Worm (Caenorhabditis elegans) whole organism, young adult: ENCODE data around the gene ugt-42.

Experiments
- B0035.1 ChIP-seq: sonication (generic microtip); optimal IDR thresholded peaks from 2 replicates; lab custom pipeline; 2016; ENCODE audit warnings: missing genetic modification characterization, mild to moderate bottlenecking, missing compliant biosample characterization, missing genotype, missing genetic modification reagents
- C17E4.6 ChIP-seq: fragments of 200-800 bp; sonication (Bioruptor generic); IDR thresholded peaks from 2 replicates; pipeline ENCODE4 v1.3.6; 2022; ENCODE audit warnings: missing genetic modification reagents, missing genetic modification characterization, missing compliant biosample characterization
- F37B4.10 ChIP-seq: fragments of 200-800 bp; sonication (Bioruptor generic); IDR thresholded peaks from 2 replicates; pipeline ENCODE4 v1.3.6; 2022; ENCODE audit warnings: missing genetic modification characterization, missing compliant biosample characterization
- F57A8.1 ChIP-seq: fragments of 200-800 bp; sonication (Bioruptor generic); optimal IDR thresholded peaks from 2 replicates; lab custom pipeline; 2018; ENCODE audit warnings: mild to moderate bottlenecking, missing genetic modification characterization, moderate library complexity, missing compliant biosample characterization
- F57C9.4 ChIP-seq: sonication (generic microtip); optimal IDR thresholded peaks from 2 replicates; lab custom pipeline; 2017; ENCODE audit warnings: mild to moderate bottlenecking, missing genetic modification characterization, missing compliant biosample characterization
- K11D2.4 ChIP-seq: fragments of 200-800 bp; sonication (Bioruptor generic); IDR thresholded peaks from 2 replicates; pipeline ENCODE4 v1.3.6; 2022; ENCODE audit warnings: missing genetic modification reagents, missing genetic modification characterization, missing compliant biosample characterization
- K12H6.12 ChIP-seq: fragments of 200-800 bp; sonication (Bioruptor generic); optimal IDR thresholded peaks from 2 replicates; lab custom pipeline; 2018; ENCODE audit warnings: mild to moderate bottlenecking, missing genetic modification characterization, missing compliant biosample characterization
- Y53G8AR.9 ChIP-seq: fragments of 200-800 bp; sonication (Bioruptor generic); conservative IDR thresholded peaks from 2 replicates; pipeline ENCODE4 v1.3.6; 2022; ENCODE audit warnings: missing genetic modification reagents, missing genetic modification characterization, missing compliant biosample characterization
- Y79H2A.3 ChIP-seq: fragments of 200-800 bp; sonication (Bioruptor generic); conservative IDR thresholded peaks from 2 replicates; pipeline ENCODE4 v1.3.6; 2022; ENCODE audit warnings: missing genetic modification reagents, missing genetic modification characterization, missing compliant biosample characterization
- Y95B8A.8 ChIP-seq: fragments of 200-800 bp; sonication (Bioruptor generic); IDR thresholded peaks from 2 replicates; pipeline ENCODE4 v1.3.6; 2022; ENCODE audit warnings: missing genetic modification reagents, missing genetic modification characterization, missing compliant biosample characterization
- aptf-3 ChIP-seq: fragments of 200-800 bp; sonication (Bioruptor generic); IDR thresholded peaks from 2 replicates; pipeline ENCODE4 v1.3.6; 2022; ENCODE audit warnings: missing genetic modification characterization, missing compliant biosample characterization
- attf-6 ChIP-seq: fragments of 200-800 bp; sonication (Bioruptor generic); IDR thresholded peaks from 2 replicates; pipeline ENCODE4 v1.3.6; 2022; ENCODE audit warnings: missing genetic modification reagents, missing genetic modification characterization, missing compliant biosample characterization
- bed-2 ChIP-seq: fragments of 200-800 bp; sonication (Bioruptor generic); IDR thresholded peaks from 2 replicates; pipeline ENCODE4 v1.3.6; 2022; ENCODE audit warnings: missing genetic modification reagents, missing genetic modification characterization, missing compliant biosample characterization
- ccch-3 ChIP-seq: fragments of 200-800 bp; sonication (Bioruptor generic); optimal IDR thresholded peaks from 2 replicates; lab custom pipeline; 2018; ENCODE audit warnings: mild to moderate bottlenecking, missing genetic modification characterization, missing compliant biosample characterization
- cebp-1 ChIP-seq, 2 experiments: fragments of 200-800 bp in 1 of 2; sonication (Bioruptor generic) in 1 of 2; sonication (generic microtip) in 1 of 2; IDR thresholded peaks in 1 of 2; optimal IDR thresholded peaks in 1 of 2; 2 replicates each; pipeline versions ENCODE4 v1.3.6 to Lab custom; 2017 to 2022; ENCODE audit warnings: missing compliant biosample characterization in 2 of 2, missing genetic modification characterization in 2 of 2, mild to moderate bottlenecking in 1 of 2, missing genetic modification reagents in 1 of 2, moderate library complexity in 1 of 2
- cebp-2 ChIP-seq: fragments of 200-800 bp; sonication (Bioruptor generic); IDR thresholded peaks from 2 replicates; pipeline ENCODE4 v1.3.6; 2022; ENCODE audit warnings: missing genetic modification characterization, missing compliant biosample characterization
- ceh-100 ChIP-seq: fragments of 200-800 bp; sonication (Bioruptor generic); IDR thresholded peaks from 2 replicates; pipeline ENCODE4 v1.3.6; 2022; ENCODE audit warnings: missing genetic modification reagents, missing genetic modification characterization, missing compliant biosample characterization
- ceh-27 ChIP-seq: fragments of 200-800 bp; sonication (Bioruptor generic); optimal IDR thresholded peaks from 2 replicates; lab custom pipeline; 2018; ENCODE audit warnings: mild to moderate bottlenecking, missing genetic modification characterization, moderate library complexity, missing compliant biosample characterization
- ceh-40 ChIP-seq: fragments of 200-800 bp; sonication (Bioruptor generic); IDR thresholded peaks from 2 replicates; pipeline ENCODE4 v1.3.6; 2022; ENCODE audit warnings: missing genetic modification characterization, missing compliant biosample characterization
- dox-1 ChIP-seq: fragments of 200-800 bp; sonication (Bioruptor generic); IDR thresholded peaks from 2 replicates; pipeline ENCODE4 v1.3.6; 2022; ENCODE audit warnings: missing genetic modification reagents, missing genetic modification characterization, missing compliant biosample characterization
- dpff-1 ChIP-seq: sonication (generic microtip); optimal IDR thresholded peaks from 2 replicates; lab custom pipeline; 2017; ENCODE audit warnings: mild to moderate bottlenecking, missing genetic modification characterization, missing compliant biosample characterization
- dpl-1 ChIP-seq: fragments of 150-350 bp; optimal IDR thresholded peaks from 2 replicates; lab custom pipeline; 2014; ENCODE audit warnings: missing biosample characterization, missing genetic modification reagents, missing genetic modification characterization
- him-1 ChIP-seq: sonication (generic microtip); optimal IDR thresholded peaks from 2 replicates; lab custom pipeline; 2016; ENCODE audit warnings: missing genotype, missing genetic modification reagents, missing genetic modification characterization, missing compliant biosample characterization
- lag-1 ChIP-seq: fragments of 200-800 bp; sonication (Bioruptor generic); IDR thresholded peaks from 2 replicates; pipeline ENCODE4 v1.3.6; 2022; ENCODE audit warnings: missing genetic modification reagents, missing genetic modification characterization, missing compliant biosample characterization
- lin-35 ChIP-seq, 3 experiments: fragments of 150-350 bp in 2 of 3; sonication (generic microtip) in 1 of 3; optimal IDR thresholded peaks; 2 replicates each; lab custom pipeline; 2014 to 2018; ENCODE audit warnings: missing biosample characterization in 3 of 3, missing genetic modification characterization in 3 of 3, missing genetic modification reagents in 3 of 3
- lir-1 ChIP-seq: fragments of 200-800 bp; sonication (Bioruptor generic); conservative IDR thresholded peaks from 2 replicates; pipeline ENCODE4 v1.3.6; 2022; ENCODE audit warnings: missing genetic modification reagents, missing genetic modification characterization, missing compliant biosample characterization
- lsy-27 ChIP-seq: sonication (generic microtip); optimal IDR thresholded peaks from 2 replicates; lab custom pipeline; 2017; ENCODE audit warnings: missing genetic modification characterization, mild to moderate bottlenecking, missing compliant biosample characterization, antibody characterized with exemption, missing genotype, borderline replicate concordance; ENCODE audit not compliant: insufficient read depth
- mcd-1 ChIP-seq: fragments of 200-800 bp; sonication (Bioruptor generic); IDR thresholded peaks from 2 replicates; pipeline ENCODE4 v1.3.6; 2022; ENCODE audit warnings: missing genetic modification reagents, missing genetic modification characterization, missing compliant biosample characterization
- mel-28 ChIP-seq: sonication (generic microtip); optimal IDR thresholded peaks from 2 replicates; lab custom pipeline; 2016; ENCODE audit warnings: borderline replicate concordance, mild to moderate bottlenecking, missing genetic modification characterization, missing compliant biosample characterization
- nfyb-1 ChIP-seq: fragments of 200-800 bp; sonication (Bioruptor generic); IDR thresholded peaks from 2 replicates; pipeline ENCODE4 v1.3.6; 2022; ENCODE audit warnings: missing genetic modification reagents, missing genetic modification characterization, missing compliant biosample characterization
- nhr-120 ChIP-seq: fragments of 200-800 bp; sonication (Bioruptor generic); IDR thresholded peaks from 2 replicates; pipeline ENCODE4 v1.3.6; 2022; ENCODE audit warnings: missing genetic modification characterization, missing compliant biosample characterization
- nhr-80 ChIP-seq: sonication (generic microtip); optimal IDR thresholded peaks from 2 replicates; lab custom pipeline; 2016; ENCODE audit warnings: missing genetic modification characterization, missing compliant biosample characterization
- pbrm-1 ChIP-seq: fragments of 200-800 bp; sonication (Bioruptor generic); IDR thresholded peaks from 2 replicates; pipeline ENCODE4 v1.3.6; 2022; ENCODE audit warnings: missing genetic modification reagents, missing genetic modification characterization, missing compliant biosample characterization
- rec-8 ChIP-seq, 2 experiments: sonication (generic microtip); optimal IDR thresholded peaks; 2 replicates each; lab custom pipeline; 2016; ENCODE audit warnings: mild to moderate bottlenecking in 2 of 2, missing genetic modification characterization in 2 of 2, missing genetic modification reagents in 2 of 2, missing genotype in 2 of 2, missing biosample characterization in 1 of 2, missing compliant biosample characterization in 1 of 2, moderate library complexity in 1 of 2
- repo-1 ChIP-seq: sonication (generic microtip); optimal IDR thresholded peaks from 2 replicates; lab custom pipeline; 2017; ENCODE audit warnings: mild to moderate bottlenecking, missing genetic modification characterization, missing compliant biosample characterization
- sdz-38 ChIP-seq: sonication (generic microtip); optimal IDR thresholded peaks from 2 replicates; lab custom pipeline; 2016; ENCODE audit warnings: missing genotype, missing genetic modification characterization, missing compliant biosample characterization
- snpc-1.1 ChIP-seq: sonication (generic microtip); optimal IDR thresholded peaks from 2 replicates; lab custom pipeline; 2017; ENCODE audit warnings: missing genetic modification characterization, mild to moderate bottlenecking, missing compliant biosample characterization, antibody characterized with exemption, moderate library complexity, missing genotype, missing genetic modification reagents; ENCODE audit not compliant: insufficient read depth
- snpc-4 ChIP-seq, 5 experiments: fragments of 150-350 bp in 1 of 5; sonication (generic microtip) in 4 of 5; optimal IDR thresholded peaks; 2 replicates each; lab custom pipeline; 2014 to 2018; ENCODE audit warnings: missing genetic modification characterization in 5 of 5, missing biosample characterization in 3 of 5, antibody characterized with exemption in 2 of 5, mild to moderate bottlenecking in 2 of 5, missing compliant biosample characterization in 2 of 5, missing genotype in 2 of 5, moderate library complexity in 2 of 5, missing genetic modification reagents in 1 of 5
- sptf-2 ChIP-seq: fragments of 200-800 bp; sonication (Bioruptor generic); optimal IDR thresholded peaks from 2 replicates; lab custom pipeline; 2018; ENCODE audit warnings: mild to moderate bottlenecking, missing genetic modification characterization, missing compliant biosample characterization
- tlf-1 ChIP-seq: fragments of 200-800 bp; sonication (Bioruptor generic); optimal IDR thresholded peaks from 2 replicates; lab custom pipeline; 2018; ENCODE audit warnings: mild to moderate bottlenecking, missing genetic modification characterization, missing compliant biosample characterization
- ztf-22 ChIP-seq: fragments of 200-800 bp; sonication (Bioruptor generic); optimal IDR thresholded peaks from 2 replicates; lab custom pipeline; 2018; ENCODE audit warnings: mild to moderate bottlenecking, missing genetic modification characterization, moderate library complexity, missing compliant biosample characterization
- ztf-25 ChIP-seq: fragments of 200-800 bp; sonication (Bioruptor generic); IDR thresholded peaks from 2 replicates; pipeline ENCODE4 v1.3.6; 2022; ENCODE audit warnings: missing genetic modification reagents, missing genetic modification characterization, missing compliant biosample characterization

ugt-42 gene

ce11 chrV:622902-623301, 24.1 kb upstream of the ugt-42 start, which contains the start of gene F48G7.5:
Gene F48G7.5 (minus strand): TSS chrV:622935.
- TF ChIP-seq F57C9.4 (tag; lab: Kevin White, UChicago), result no peak
- TF ChIP-seq attf-6 (GFP tag; lab: Robert Waterston, UW), result no peak
- no peak for TF ChIP-seq cebp-1 (GFP tag; IDR thresholded peaks at IDR 0.05; lab: Robert Waterston, UW)
- no peak for TF ChIP-seq cebp-1 (tag; optimal IDR thresholded peaks at IDR 0.05; lab: Kevin White, UChicago)
- TF ChIP-seq dpl-1 (GFP tag; lab: Kevin White, UChicago), result no peak
- no peak for TF ChIP-seq lsy-27 (tag; lab: Kevin White, UChicago)
- TF ChIP-seq mel-28 (tag; lab: Kevin White, UChicago), result no peak
- TF ChIP-seq F57A8.1 (GFP tag; lab: Kevin White, UChicago), result no peak
- TF ChIP-seq B0035.1 (tag; lab: Kevin White, UChicago), result no peak
- TF ChIP-seq lag-1 (GFP tag; lab: Robert Waterston, UW), result no peak
- no peak for TF ChIP-seq snpc-1.1 (tag; lab: Kevin White, UChicago)
- no peak for TF ChIP-seq nhr-80 (tag; lab: Kevin White, UChicago)
- no peak for TF ChIP-seq rec-8 (tag; optimal IDR thresholded peaks at IDR 0.05; lab: Kevin White, UChicago)
- no peak for TF ChIP-seq nhr-120 (GFP tag; lab: Robert Waterston, UW)
- no peak for TF ChIP-seq bed-2 (GFP tag; lab: Robert Waterston, UW)

DNA sequence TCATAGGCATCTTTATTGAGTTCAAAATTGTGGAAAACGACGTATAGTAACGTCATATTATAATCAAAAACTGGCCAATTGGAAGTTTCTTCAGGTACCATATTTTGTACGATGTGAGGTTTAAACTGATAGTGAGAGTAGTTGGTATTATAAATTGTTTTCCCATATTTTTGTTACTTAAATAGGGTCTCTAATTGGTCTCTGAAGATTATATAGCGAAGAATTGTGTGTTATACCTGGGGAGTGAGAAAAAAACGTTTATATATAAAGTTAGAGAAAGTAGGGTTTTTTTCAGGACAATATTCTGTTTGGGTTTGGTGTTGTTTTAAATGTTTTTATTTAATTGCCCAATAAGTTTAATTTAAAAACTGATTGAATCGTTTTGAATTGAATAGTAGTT, 22.1 kb upstream of the ugt-42 start, which contains the start of gene srt-17:
Gene srt-17 (minus strand): TSS at position 101 of the 400 bp plus-strand sequence.
- TF ChIP-seq dox-1 (no peak), repo-1 (tag; lab: Kevin White, UChicago) (no peak), attf-6 (GFP tag; lab: Robert Waterston, UW) (no peak), sdz-38 (no peak), Y95B8A.8 (GFP tag; lab: Robert Waterston, UW) (no peak), nhr-120 (GFP tag; lab: Robert Waterston, UW) (no peak), sptf-2 (no peak), ztf-22 (GFP tag; lab: Kevin White, UChicago) (no peak), pbrm-1 (GFP tag; lab: Robert Waterston, UW) (no peak)

ce11 chrV:626321-626720, 20.7 kb upstream of the ugt-42 start, which contains the start of gene F48G7.7:
Gene F48G7.7 (minus strand): TSS chrV:626421.
- TF ChIP-seq F37B4.10 (GFP tag; lab: Robert Waterston, UW), result no peak
- TF ChIP-seq lir-1 (GFP tag; lab: Robert Waterston, UW), result no peak
- no peak for TF ChIP-seq ztf-25 (GFP tag; lab: Robert Waterston, UW)
- no peak for TF ChIP-seq him-1
- no peak for TF ChIP-seq K11D2.4 (GFP tag; lab: Robert Waterston, UW)
- TF ChIP-seq cebp-2 (GFP tag; lab: Robert Waterston, UW), result no peak
- TF ChIP-seq dpff-1 (tag; lab: Kevin White, UChicago), result no peak
- TF ChIP-seq ceh-27 (GFP tag; lab: Kevin White, UChicago), result no peak
- no peak for TF ChIP-seq lsy-27 (tag; lab: Kevin White, UChicago)
- no peak for TF ChIP-seq aptf-3 (GFP tag; lab: Robert Waterston, UW)
- no peak for TF ChIP-seq nfyb-1 (GFP tag; lab: Robert Waterston, UW)
- TF ChIP-seq cebp-1 (GFP tag; IDR thresholded peaks at IDR 0.05; lab: Robert Waterston, UW), result no peak
- TF ChIP-seq cebp-1 (tag; optimal IDR thresholded peaks at IDR 0.05; lab: Kevin White, UChicago), result no peak
- no peak for TF ChIP-seq tlf-1 (GFP tag; lab: Kevin White, UChicago)
- TF ChIP-seq, all 124 proteins: peak for 0

DNA sequence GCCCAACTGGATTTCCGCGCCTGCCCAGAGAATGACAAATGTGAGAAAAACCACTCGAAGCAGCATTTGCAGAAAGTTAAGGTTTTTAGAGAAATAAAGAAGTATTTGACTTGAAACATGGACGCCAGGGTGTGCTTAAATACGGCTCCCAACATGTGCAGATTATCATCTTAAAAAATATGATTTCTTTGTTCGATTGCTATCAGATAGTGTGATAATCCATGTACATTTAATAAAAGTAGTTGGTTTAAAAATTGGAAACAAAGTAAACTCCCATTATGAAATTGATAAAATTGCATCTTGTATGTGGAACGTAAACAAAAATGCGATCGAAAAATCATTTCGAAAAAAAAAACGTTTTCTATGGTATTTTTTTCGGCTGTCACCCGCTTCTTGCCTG, 19.4 kb upstream of the ugt-42 start, which contains the start of gene F48G7.8:
Gene F48G7.8 (minus strand): TSS at position 101 of the 400 bp plus-strand sequence.
- TF ChIP-seq C17E4.6 (GFP tag; lab: Robert Waterston, UW), result no peak
- no peak for TF ChIP-seq snpc-4 (GFP tag; optimal IDR thresholded peaks at IDR 0.05; lab: Kevin White, UChicago)
- TF ChIP-seq snpc-4 (tag; optimal IDR thresholded peaks at IDR 0.05; lab: Kevin White, UChicago), result no peak
- no peak for TF ChIP-seq ccch-3 (GFP tag; lab: Kevin White, UChicago)
- no peak for TF ChIP-seq Y53G8AR.9 (GFP tag; lab: Robert Waterston, UW)
- no peak for TF ChIP-seq ceh-40 (GFP tag; lab: Robert Waterston, UW)
- TF ChIP-seq K12H6.12, result no peak
- TF ChIP-seq mcd-1 (GFP tag; lab: Robert Waterston, UW), result no peak
- TF ChIP-seq lin-35 (GFP tag; optimal IDR thresholded peaks at IDR 0.05; lab: Kevin White, UChicago), result no peak
- no peak for TF ChIP-seq ceh-100
- no peak for TF ChIP-seq Y79H2A.3 (GFP tag; lab: Robert Waterston, UW)
